Fruit fly (Drosophila melanogaster) whole organism, embryonic: ENCODE results near the gene ida.

Experiments used
- CG11695 ChIP-seq: fragments of 200-800 bp; sonication (Bioruptor generic); IDR thresholded peaks from 3 replicates; pipeline ENCODE4 v1.3.6; 2022; ENCODE audit warnings: missing biosample characterization, missing genetic modification characterization
- CG13296 ChIP-seq: fragments of 200-800 bp; sonication (Bioruptor generic); optimal IDR thresholded peaks from 3 replicates; lab custom pipeline; 2018; ENCODE audit warnings: missing biosample characterization, mild to moderate bottlenecking, missing genetic modification characterization
- CG14710 ChIP-seq: fragments of 200-800 bp; sonication (Bioruptor generic); optimal IDR thresholded peaks from 3 replicates; lab custom pipeline; 2019; ENCODE audit warnings: missing biosample characterization, mild to moderate bottlenecking, missing genetic modification characterization, moderate library complexity
- CG14860 ChIP-seq: fragments of 200-800 bp; sonication (Bioruptor generic); IDR thresholded peaks from 3 replicates; pipeline ENCODE4 v1.3.6; 2022; ENCODE audit warnings: missing biosample characterization, missing genetic modification characterization; ENCODE audit not compliant: partially characterized antibody
- CG15601 ChIP-seq: fragments of 200-800 bp; sonication (Bioruptor generic); optimal IDR thresholded peaks from 3 replicates; lab custom pipeline; 2019; ENCODE audit warnings: missing biosample characterization, mild to moderate bottlenecking, missing genetic modification characterization, moderate library complexity
- CG1792 ChIP-seq: fragments of 200-800 bp; sonication (Bioruptor generic); optimal IDR thresholded peaks from 2 replicates; lab custom pipeline; 2016; ENCODE audit warnings: missing biosample characterization, missing genetic modification characterization
- CG3065 ChIP-seq: fragments of 200-800 bp; sonication (Bioruptor generic); optimal IDR thresholded peaks from 2 replicates; lab custom pipeline; 2016; ENCODE audit warnings: missing biosample characterization, missing genetic modification characterization
- CG31388 ChIP-seq: fragments of 200-800 bp; sonication (Bioruptor generic); optimal IDR thresholded peaks from 2 replicates; lab custom pipeline; 2016; ENCODE audit warnings: missing biosample characterization, missing genetic modification characterization
- CG32532 ChIP-seq: fragments of 200-800 bp; sonication (Bioruptor generic); IDR thresholded peaks from 2 replicates; pipeline ENCODE4 v1.3.6; 2022; ENCODE audit warnings: missing biosample characterization, missing genetic modification characterization
- CG32772 ChIP-seq: fragments of 200-800 bp; sonication (Bioruptor generic); IDR thresholded peaks from 2 replicates; pipeline ENCODE4 v1.3.6; 2022; ENCODE audit warnings: missing biosample characterization, missing genetic modification characterization
- CG4730 ChIP-seq: fragments of 200-800 bp; sonication (Bioruptor generic); IDR thresholded peaks from 2 replicates; pipeline ENCODE4 v1.3.6; 2022; ENCODE audit warnings: missing biosample characterization, missing genetic modification characterization
- CG6791 ChIP-seq: fragments of 200-800 bp; sonication (Bioruptor generic); IDR thresholded peaks from 3 replicates; pipeline ENCODE4 v1.3.6; 2022; ENCODE audit warnings: missing biosample characterization, missing genetic modification characterization; ENCODE audit not compliant: partially characterized antibody
- CG7745 ChIP-seq: fragments of 200-800 bp; sonication (Bioruptor generic); optimal IDR thresholded peaks from 2 replicates; lab custom pipeline; 2018; ENCODE audit warnings: missing biosample characterization, mild to moderate bottlenecking, missing genetic modification characterization, moderate library complexity
- CG8290 ChIP-seq, 3 experiments: fragments of 200-800 bp; sonication (Bioruptor generic); optimal IDR thresholded peaks; 2 replicates each; lab custom pipeline; 2016 to 2019; ENCODE audit warnings: missing biosample characterization in 3 of 3, missing genetic modification characterization in 3 of 3, mild to moderate bottlenecking in 2 of 3, moderate library complexity in 1 of 3
- E2f2 ChIP-seq: fragments of 200-800 bp; sonication (Bioruptor generic); IDR thresholded peaks from 2 replicates; pipeline ENCODE4 v1.3.6; 2022; ENCODE audit warnings: missing biosample characterization, missing genetic modification characterization
- Eip74EF ChIP-seq, 2 experiments: fragments of 200-800 bp in 1 of 2; fragments of >200 bp in 1 of 2; sonication (Bioruptor generic) in 1 of 2; optimal IDR thresholded peaks; 2 replicates each; lab custom pipeline; 2017 to 2019; ENCODE audit warnings: missing biosample characterization in 2 of 2, missing genetic modification characterization in 2 of 2, mild to moderate bottlenecking in 1 of 2, moderate library complexity in 1 of 2
- Elba2 ChIP-seq: fragments of 200-800 bp; sonication (Bioruptor generic); optimal IDR thresholded peaks from 3 replicates; lab custom pipeline; 2016; ENCODE audit warnings: missing biosample characterization, missing genetic modification characterization
- Ets97D ChIP-seq: fragments of 200-800 bp; sonication (Bioruptor generic); optimal IDR thresholded peaks from 3 replicates; lab custom pipeline; 2016; ENCODE audit warnings: missing biosample characterization, missing genetic modification characterization
- Gug ChIP-seq: fragments of 200-800 bp; sonication (Bioruptor generic); IDR thresholded peaks from 4 replicates; pipeline ENCODE4 v1.3.6; 2022; ENCODE audit warnings: missing biosample characterization, missing genetic modification characterization
- Hey ChIP-seq: fragments of 200-800 bp; sonication (Bioruptor generic); optimal IDR thresholded peaks from 3 replicates; lab custom pipeline; 2018; ENCODE audit warnings: missing biosample characterization, mild to moderate bottlenecking, missing genetic modification characterization
- HmgZ ChIP-seq: fragments of 200-800 bp; sonication (Bioruptor generic); optimal IDR thresholded peaks from 2 replicates; lab custom pipeline; 2018; ENCODE audit warnings: missing biosample characterization, mild to moderate bottlenecking, missing genetic modification characterization
- Hr78 ChIP-seq, 2 experiments: fragments of 200-800 bp in 1 of 2; fragments of >200 bp in 1 of 2; sonication (Bioruptor generic) in 1 of 2; optimal IDR thresholded peaks; 2 replicates each; lab custom pipeline; 2017 to 2019; ENCODE audit warnings: missing biosample characterization in 2 of 2, missing genetic modification characterization in 2 of 2, mild to moderate bottlenecking in 1 of 2, moderate library complexity in 1 of 2
- NC2β ChIP-seq: fragments of 200-800 bp; sonication (Bioruptor generic); optimal IDR thresholded peaks from 2 replicates; lab custom pipeline; 2016; ENCODE audit warnings: missing biosample characterization, missing genetic modification characterization
- Poxn ChIP-seq: fragments of 200-800 bp; sonication (Bioruptor generic); IDR thresholded peaks from 2 replicates; pipeline ENCODE4 v1.3.6; 2022; ENCODE audit warnings: missing biosample characterization, missing genetic modification characterization
- Ravus ChIP-seq: fragments of 200-800 bp; sonication (Bioruptor generic); IDR thresholded peaks from 2 replicates; pipeline ENCODE4 v1.3.6; 2022; ENCODE audit warnings: missing biosample characterization, missing genetic modification characterization
- Trl ChIP-seq, 3 experiments: fragments of >200 bp in 2 of 3; fragments of 200-800 bp in 1 of 3; sonication (Bioruptor generic) in 1 of 3; optimal IDR thresholded peaks; 2 replicates in 1 of 3; 3 replicates in 2 of 3; lab custom pipeline; 2016 to 2017; ENCODE audit warnings: missing biosample characterization in 1 of 3, missing genetic modification characterization in 1 of 3
- Usf ChIP-seq: fragments of 200-800 bp; sonication (Bioruptor generic); optimal IDR thresholded peaks from 2 replicates; lab custom pipeline; 2017; ENCODE audit warnings: missing genotype, missing biosample characterization, missing genetic modification characterization
- YL-1 ChIP-seq: fragments of 200-800 bp; sonication (Bioruptor generic); optimal IDR thresholded peaks from 3 replicates; lab custom pipeline; 2017; ENCODE audit warnings: missing biosample characterization, mild to moderate bottlenecking, missing genetic modification characterization
- ac ChIP-seq: fragments of 200-800 bp; sonication (Bioruptor generic); optimal IDR thresholded peaks from 3 replicates; lab custom pipeline; 2017; ENCODE audit warnings: missing biosample characterization, mild to moderate bottlenecking, missing genetic modification characterization
- ara ChIP-seq: fragments of 200-800 bp; sonication (Bioruptor generic); IDR thresholded peaks from 2 replicates; pipeline ENCODE4 v1.3.6; 2022; ENCODE audit warnings: missing biosample characterization, missing genetic modification characterization
- cad ChIP-seq: fragments of >200 bp; optimal IDR thresholded peaks from 2 replicates; lab custom pipeline; 2017; ENCODE audit warnings: missing biosample characterization, missing genetic modification characterization
- crc ChIP-seq: fragments of 200-800 bp; sonication (Bioruptor generic); optimal IDR thresholded peaks from 2 replicates; lab custom pipeline; 2016; ENCODE audit warnings: missing biosample characterization, missing genetic modification characterization
- croc ChIP-seq: fragments of 200-800 bp; sonication (Bioruptor generic); conservative IDR thresholded peaks from 3 replicates; pipeline ENCODE4 v1.3.6; 2022; ENCODE audit warnings: missing biosample characterization, missing genetic modification characterization
- crp ChIP-seq, 2 experiments: fragments of 200-800 bp; sonication (Bioruptor generic); optimal IDR thresholded peaks; 2 replicates in 1 of 2; 3 replicates in 1 of 2; lab custom pipeline; 2017; ENCODE audit warnings: missing biosample characterization in 2 of 2, missing genetic modification characterization in 2 of 2, mild to moderate bottlenecking in 1 of 2, moderate library complexity in 1 of 2
- dan ChIP-seq: fragments of 200-800 bp; sonication (Bioruptor generic); IDR thresholded peaks from 2 replicates; pipeline ENCODE4 v1.3.6; 2022; ENCODE audit warnings: missing biosample characterization, missing genetic modification characterization
- dimm ChIP-seq: fragments of 200-800 bp; sonication (Bioruptor generic); IDR thresholded peaks from 2 replicates; pipeline ENCODE4 v1.3.6; 2022; ENCODE audit warnings: missing biosample characterization, missing genetic modification characterization
- ems ChIP-seq: fragments of 200-800 bp; sonication (Bioruptor generic); optimal IDR thresholded peaks from 3 replicates; lab custom pipeline; 2016; ENCODE audit warnings: missing biosample characterization, missing genetic modification characterization
- hkb ChIP-seq, 2 experiments: fragments of 200-800 bp in 1 of 2; fragments of >200 bp in 1 of 2; sonication (Bioruptor generic) in 1 of 2; IDR thresholded peaks in 1 of 2; optimal IDR thresholded peaks in 1 of 2; 2 replicates each; pipeline versions ENCODE4 v1.3.6 to Lab custom; 2017 to 2022; ENCODE audit warnings: missing biosample characterization in 1 of 2, missing genetic modification characterization in 1 of 2
- klu ChIP-seq: fragments of 200-800 bp; sonication (Bioruptor generic); IDR thresholded peaks from 2 replicates; pipeline ENCODE4 v1.3.6; 2022; ENCODE audit warnings: missing biosample characterization, missing genetic modification characterization
- lilli ChIP-seq: fragments of 200-800 bp; sonication (Bioruptor generic); optimal IDR thresholded peaks from 3 replicates; lab custom pipeline; 2016; ENCODE audit warnings: missing biosample characterization, missing genetic modification characterization
- nmo ChIP-seq: fragments of 200-800 bp; sonication (Bioruptor generic); optimal IDR thresholded peaks from 2 replicates; lab custom pipeline; 2018; ENCODE audit warnings: missing biosample characterization, mild to moderate bottlenecking, missing genetic modification characterization, moderate library complexity
- pho ChIP-seq: fragments of 200-800 bp; sonication (Bioruptor generic); optimal IDR thresholded peaks from 2 replicates; lab custom pipeline; 2016; ENCODE audit warnings: missing biosample characterization, missing genetic modification characterization
- rib ChIP-seq: fragments of 200-800 bp; sonication (Bioruptor generic); IDR thresholded peaks from 2 replicates; pipeline ENCODE4 v1.3.6; 2022; ENCODE audit warnings: missing biosample characterization, missing genetic modification characterization
- sc ChIP-seq, 3 experiments: fragments of >200 bp in 2 of 3; fragments of 200-800 bp in 1 of 3; sonication (Bioruptor generic) in 1 of 3; optimal IDR thresholded peaks; 2 replicates in 2 of 3; 3 replicates in 1 of 3; lab custom pipeline; 2017; ENCODE audit warnings: mild to moderate bottlenecking in 1 of 3, missing biosample characterization in 1 of 3, missing genetic modification characterization in 1 of 3, missing genetic modification reagents in 1 of 3
- sna ChIP-seq: fragments of 200-800 bp; sonication (Bioruptor generic); IDR thresholded peaks from 2 replicates; pipeline ENCODE4 v1.3.6; 2022; ENCODE audit warnings: missing biosample characterization, missing genetic modification characterization; ENCODE audit not compliant: partially characterized antibody
- stwl ChIP-seq: fragments of 200-800 bp; sonication (Bioruptor generic); optimal IDR thresholded peaks from 3 replicates; lab custom pipeline; 2018; ENCODE audit warnings: missing biosample characterization, mild to moderate bottlenecking, missing genetic modification characterization, moderate library complexity

Gene ida

dm6 chr3L:3928205-3928942 is 23.2 kb downstream of the ida start (continued):
- no peak for TF ChIP-seq Trl (optimal IDR thresholded peaks at IDR 0.05; lab: Kevin White, UChicago)
- TF ChIP-seq Trl (GFP tag; optimal IDR thresholded peaks at IDR 0.05; lab: Kevin White, UChicago), result peak; percentile 81
- peak; percentile 5 for TF ChIP-seq YL-1
- TF ChIP-seq CG14710, result no peak
- TF ChIP-seq Ravus (GFP tag; lab: Robert Waterston, UW), result peak; percentile 75
- TF ChIP-seq crc (GFP tag; lab: Kevin White, UChicago), result peak; percentile 82
- TF ChIP-seq ac (GFP tag; lab: Kevin White, UChicago), result no peak
- TF ChIP-seq Gug (GFP tag; lab: Robert Waterston, UW), result peak; percentile 81
- no peak for TF ChIP-seq dan (GFP tag; lab: Robert Waterston, UW)
- peak; percentile 62; the same call in 1 of the 2 replicates for TF ChIP-seq ara (GFP tag; lab: Robert Waterston, UW)
- TF ChIP-seq Usf (GFP tag; lab: Kevin White, UChicago), result peak; percentile 74
- TF ChIP-seq CG32772 (GFP tag; lab: Robert Waterston, UW), result peak; percentile 78
- TF ChIP-seq sc (optimal IDR thresholded peaks at IDR 0.05; lab: Kevin White, UChicago), result no peak
- TF ChIP-seq sc (GFP tag; optimal IDR thresholded peaks at IDR 0.05; lab: Kevin White, UChicago), result peak; percentile 26
- no peak for TF ChIP-seq CG7745 (tag; lab: Kevin White, UChicago)
- peak; percentile 87 for TF ChIP-seq Poxn
- no peak for TF ChIP-seq CG6791 (GFP tag; lab: Robert Waterston, UW)
- TF ChIP-seq stwl (tag; lab: Kevin White, UChicago), result no peak
- TF ChIP-seq dimm (GFP tag; lab: Robert Waterston, UW), result peak; percentile 47; the same call in 1 of the 2 replicates
- no peak for TF ChIP-seq CG14860 (GFP tag; lab: Robert Waterston, UW)
- peak; percentile 64; the same call in 1 of the 2 replicates for TF ChIP-seq E2f2 (GFP tag; lab: Robert Waterston, UW)
- peak; percentile 94 for TF ChIP-seq pho
- TF ChIP-seq Eip74EF (GFP tag; optimal IDR thresholded peaks at IDR 0.05; lab: Kevin White, UChicago), result peak in 1 of 2 experiments; percentile 37
- peak; percentile 84; the same call in 2 of the 3 replicates for TF ChIP-seq CG11695 (GFP tag; lab: Robert Waterston, UW)
- peak; percentile 74 for TF ChIP-seq NC2β (GFP tag; lab: Kevin White, UChicago)
- TF ChIP-seq Hr78 (GFP tag; optimal IDR thresholded peaks at IDR 0.05; lab: Kevin White, UChicago), result no peak
- TF ChIP-seq klu, result peak; percentile 79
- peak; percentile 94 for TF ChIP-seq rib (GFP tag; lab: Robert Waterston, UW)
- peak; percentile 89 for TF ChIP-seq CG13296 (GFP tag; lab: Kevin White, UChicago)
- TF ChIP-seq cad, result no peak
- TF ChIP-seq Ets97D (GFP tag; lab: Kevin White, UChicago), result peak; percentile 55
- peak in 1 of 2 experiments; percentile 37 for TF ChIP-seq crp (GFP tag; optimal IDR thresholded peaks at IDR 0.05; lab: Kevin White, UChicago)
- TF ChIP-seq CG32532 (GFP tag; lab: Robert Waterston, UW), result peak; percentile 92
- TF ChIP-seq CG1792 (GFP tag; lab: Kevin White, UChicago), result peak; percentile 85
- no peak for TF ChIP-seq sna (GFP tag; lab: Robert Waterston, UW)
- TF ChIP-seq Elba2 (GFP tag; lab: Kevin White, UChicago), result no peak
- TF ChIP-seq CG31388 (GFP tag; lab: Kevin White, UChicago), result peak; percentile 35
- TF ChIP-seq lilli (GFP tag; lab: Kevin White, UChicago), result peak; percentile 95
- peak; percentile 82 for TF ChIP-seq nmo (GFP tag; lab: Kevin White, UChicago)
- peak; percentile 27; the same call in 1 of the 3 replicates for TF ChIP-seq croc (GFP tag; lab: Robert Waterston, UW)
- TF ChIP-seq CG3065 (GFP tag; lab: Kevin White, UChicago), result peak; percentile 32
- peak; percentile 95 for TF ChIP-seq HmgZ (tag; lab: Kevin White, UChicago)
- TF ChIP-seq ems (GFP tag; lab: Kevin White, UChicago), result peak; percentile 73
- no peak for TF ChIP-seq CG8290 (GFP tag; optimal IDR thresholded peaks at IDR 0.05; lab: Kevin White, UChicago)
- peak in 1 of 2 experiments; percentile 95 for TF ChIP-seq CG8290 (tag; optimal IDR thresholded peaks at IDR 0.05; lab: Kevin White, UChicago)
- peak; percentile 83 for TF ChIP-seq CG4730 (GFP tag; lab: Robert Waterston, UW)
- peak; percentile 78 for TF ChIP-seq Hey
- no peak for TF ChIP-seq hkb (optimal IDR thresholded peaks at IDR 0.05; lab: Kevin White, UChicago)
- TF ChIP-seq hkb (GFP tag; IDR thresholded peaks at IDR 0.05; lab: Robert Waterston, UW), result peak; percentile 93
- TF ChIP-seq CG15601 (tag; lab: Kevin White, UChicago), result peak; percentile 58
